Worm (Caenorhabditis elegans): ENCODE results near the gene gcy-22.

- TF ChIP-seq ceh-27 (GFP tag; optimal IDR thresholded peaks at IDR 0.05) (no peak), hrde-1 (tag; optimal IDR thresholded peaks at IDR 0.05; ENCODE audit: borderline replicate concordance) (no peak), mcd-1 (GFP tag; IDR thresholded peaks at IDR 0.05) (no peak), ama-1 (optimal IDR thresholded peaks at IDR 0.05) (no peak), ama-1 (GFP tag; optimal IDR thresholded peaks at IDR 0.05) (no peak), pha-4 (tag; optimal IDR thresholded peaks at IDR 0.05) (no peak), rpc-1 (optimal IDR thresholded peaks at IDR 0.05) (no peak), rpc-1 (tag; optimal IDR thresholded peaks at IDR 0.05) (no peak), mes-4 (tag; optimal IDR thresholded peaks at IDR 0.05) (no peak), ztf-28 (GFP tag; IDR thresholded peaks at IDR 0.05) (no peak)
Observed at ce11 chrV:20853581-20854161, 28.8 kb upstream of the gcy-22 start, which contains the start of gene F31D4.5.

Measured in whole organism, young adult.